Worm (Caenorhabditis elegans): ENCODE data around the gene C28H8.8.

The C28H8.8 gene

ce11 chrIII:5914717-5915116 lies 26.1 kb upstream of the C28H8.8 start (continued):
- TF ChIP-seq tra-1 (GFP tag; IDR thresholded peaks at IDR 0.05): no peak
- no peak for TF ChIP-seq sdz-12 (GFP tag; optimal IDR thresholded peaks at IDR 0.05)
- no peak for TF ChIP-seq dpl-1 (GFP tag; optimal IDR thresholded peaks at IDR 0.05)
- peak; percentile 79 for TF ChIP-seq hlh-11 (tag; optimal IDR thresholded peaks at IDR 0.05)
- TF ChIP-seq attf-4 (tag; optimal IDR thresholded peaks at IDR 0.05): no peak
- TF ChIP-seq mdt-29 (GFP tag; IDR thresholded peaks at IDR 0.05): no peak
- TF ChIP-seq mxl-3 (GFP tag; optimal IDR thresholded peaks at IDR 0.05): peak; percentile 13
- no peak for TF ChIP-seq daf-12 (tag; optimal IDR thresholded peaks at IDR 0.05)
- no peak for TF ChIP-seq madf-9 (GFP tag; conservative IDR thresholded peaks at IDR 0.05)
- TF ChIP-seq zfp-2 (tag; optimal IDR thresholded peaks at IDR 0.05): no peak
- no peak for TF ChIP-seq nhr-77 (tag; optimal IDR thresholded peaks at IDR 0.05)
- TF ChIP-seq pqm-1 (tag; optimal IDR thresholded peaks at IDR 0.05): peak; percentile 55
- peak in 1 of 2 experiments; percentile 9 for TF ChIP-seq lsy-2 (tag; optimal IDR thresholded peaks at IDR 0.05)
- TF ChIP-seq hmg-1.1 (GFP tag; IDR thresholded peaks at IDR 0.05): no peak
- no peak for TF ChIP-seq daf-16 (GFP tag; optimal IDR thresholded peaks at IDR 0.05)
- TF ChIP-seq daf-16 (tag; optimal IDR thresholded peaks at IDR 0.05): peak; percentile 62
- no peak for TF ChIP-seq F37D6.2 (tag; optimal IDR thresholded peaks at IDR 0.05)
- no peak for TF ChIP-seq rbr-2 (tag; optimal IDR thresholded peaks at IDR 0.05)
- TF ChIP-seq lin-13 (GFP tag; optimal IDR thresholded peaks at IDR 0.05): no peak
- no peak for TF ChIP-seq aha-1 (tag)
- no peak for TF ChIP-seq nhr-102 (tag; optimal IDR thresholded peaks at IDR 0.05)
- TF ChIP-seq skn-1 (tag; optimal IDR thresholded peaks at IDR 0.05): no peak
- no peak for TF ChIP-seq zfp-3 (GFP tag; conservative IDR thresholded peaks at IDR 0.05)
- TF ChIP-seq nhr-25 (tag; optimal IDR thresholded peaks at IDR 0.05; ENCODE audit: borderline replicate concordance, insufficient read depth): no peak
- TF ChIP-seq ceh-62 (tag; optimal IDR thresholded peaks at IDR 0.05): no peak
- no peak for TF ChIP-seq lin-1 (GFP tag; IDR thresholded peaks at IDR 0.05)
- TF ChIP-seq jun-1 (tag; optimal IDR thresholded peaks at IDR 0.05): no peak
- TF ChIP-seq nhr-48 (tag; optimal IDR thresholded peaks at IDR 0.05): no peak
- TF ChIP-seq ceh-20 (GFP tag; IDR thresholded peaks at IDR 0.05): no peak
- no peak for TF ChIP-seq nhr-76 (tag; optimal IDR thresholded peaks at IDR 0.05)
- no peak for TF ChIP-seq D1046.2 (GFP tag; IDR thresholded peaks at IDR 0.05)
- TF ChIP-seq cey-2 (tag; optimal IDR thresholded peaks at IDR 0.05; ENCODE audit: borderline replicate concordance, insufficient read depth): no peak
- no peak for TF ChIP-seq T26A8.4 (GFP tag; IDR thresholded peaks at IDR 0.05)
- no peak for TF ChIP-seq lir-3 (tag; optimal IDR thresholded peaks at IDR 0.05)
- TF ChIP-seq nhr-28 (tag; optimal IDR thresholded peaks at IDR 0.05): peak; percentile 42
- no peak for TF ChIP-seq snpc-1.2 (GFP tag; IDR thresholded peaks at IDR 0.05)
- TF ChIP-seq Y105C5A.15 (GFP tag; IDR thresholded peaks at IDR 0.05): no peak
- no peak for TF ChIP-seq F44E2.7 (GFP tag; IDR thresholded peaks at IDR 0.05)
- peak; percentile 39 for TF ChIP-seq duxl-1 (tag; optimal IDR thresholded peaks at IDR 0.05; ENCODE audit: poor library complexity)
- no peak for TF ChIP-seq ztf-11 (tag; optimal IDR thresholded peaks at IDR 0.05)
- TF ChIP-seq mes-2 (tag; optimal IDR thresholded peaks at IDR 0.05; ENCODE audit: poor library complexity, severe bottlenecking): peak; percentile 47
- TF ChIP-seq ceh-44 (GFP tag; IDR thresholded peaks at IDR 0.05): no peak
- TF ChIP-seq ctbp-1 (GFP tag; IDR thresholded peaks at IDR 0.05): no peak
- TF ChIP-seq vab-7 (GFP tag; IDR thresholded peaks at IDR 0.05): no peak
- no peak for TF ChIP-seq spr-3 (GFP tag; optimal IDR thresholded peaks at IDR 0.05)
- no peak for TF ChIP-seq nhr-111 (GFP tag; optimal IDR thresholded peaks at IDR 0.05)
- TF ChIP-seq daf-19 (GFP tag; conservative IDR thresholded peaks at IDR 0.05): no peak
- TF ChIP-seq R02D3.7 (tag; optimal IDR thresholded peaks at IDR 0.05): no peak
- no peak for TF ChIP-seq Y75B8A.6 (GFP tag; IDR thresholded peaks at IDR 0.05)
- no peak for TF ChIP-seq set-16 (GFP tag; IDR thresholded peaks at IDR 0.05)
- TF ChIP-seq aly-2 (tag; optimal IDR thresholded peaks at IDR 0.05): no peak
- no peak for TF ChIP-seq nhr-41 (GFP tag; IDR thresholded peaks at IDR 0.05)
- TF ChIP-seq gei-8 (GFP tag; optimal IDR thresholded peaks at IDR 0.05): no peak
